Fruit fly (Drosophila melanogaster) whole organism, embryonic: ENCODE measurements around the gene djl.

Source experiments
- CG10654 ChIP-seq: fragments of 200-800 bp; sonication (Bioruptor generic); optimal IDR thresholded peaks from 2 replicates; lab custom pipeline; 2016; ENCODE audit warnings: missing biosample characterization, missing genetic modification characterization
- CG13287 ChIP-seq: fragments of 200-800 bp; sonication (Bioruptor generic); IDR thresholded peaks from 2 replicates; pipeline ENCODE4 v1.3.6; 2022; ENCODE audit warnings: missing biosample characterization, missing genetic modification characterization; ENCODE audit not compliant: partially characterized antibody
- CG13424 ChIP-seq: fragments of 200-800 bp; sonication (Bioruptor generic); optimal IDR thresholded peaks from 2 replicates; lab custom pipeline; 2019; ENCODE audit warnings: missing biosample characterization, mild to moderate bottlenecking, missing genetic modification characterization, moderate library complexity
- CG13775 ChIP-seq: fragments of 200-800 bp; sonication (Bioruptor generic); optimal IDR thresholded peaks from 3 replicates; lab custom pipeline; 2017; ENCODE audit warnings: missing biosample characterization, mild to moderate bottlenecking, missing genetic modification characterization
- CG15073 ChIP-seq: fragments of 200-800 bp; sonication (Bioruptor generic); optimal IDR thresholded peaks from 2 replicates; lab custom pipeline; 2016; ENCODE audit warnings: missing biosample characterization, missing genetic modification characterization
- CG1529 ChIP-seq: fragments of 200-800 bp; sonication (Bioruptor generic); optimal IDR thresholded peaks from 3 replicates; lab custom pipeline; 2018; ENCODE audit warnings: missing biosample characterization, missing genetic modification characterization
- CG15514 ChIP-seq: fragments of 200-800 bp; sonication (Bioruptor generic); optimal IDR thresholded peaks from 3 replicates; lab custom pipeline; 2017; ENCODE audit warnings: missing biosample characterization, missing genetic modification characterization, mild to moderate bottlenecking, moderate library complexity, missing genetic modification reagents
- CG15696 ChIP-seq: fragments of 200-800 bp; sonication (Bioruptor generic); optimal IDR thresholded peaks from 2 replicates; lab custom pipeline; 2019; ENCODE audit warnings: missing biosample characterization, mild to moderate bottlenecking, missing genetic modification characterization, moderate library complexity
- CG17328 ChIP-seq: fragments of 200-800 bp; sonication (Bioruptor generic); IDR thresholded peaks from 2 replicates; pipeline ENCODE4 v1.3.6; 2022; ENCODE audit warnings: missing biosample characterization, missing genetic modification characterization
- CG17829 ChIP-seq: fragments of 200-800 bp; optimal IDR thresholded peaks from 2 replicates; lab custom pipeline; 2019; ENCODE audit warnings: missing biosample characterization, mild to moderate bottlenecking, missing genetic modification characterization, moderate library complexity
- CG30431 ChIP-seq: fragments of 200-800 bp; sonication (Bioruptor generic); optimal IDR thresholded peaks from 2 replicates; lab custom pipeline; 2017; ENCODE audit warnings: missing biosample characterization, missing genetic modification characterization
- CG4328 ChIP-seq: fragments of 200-800 bp; sonication (Bioruptor generic); optimal IDR thresholded peaks from 3 replicates; lab custom pipeline; 2017; ENCODE audit warnings: missing biosample characterization, missing genetic modification reagents, missing genetic modification characterization
- CG4404 ChIP-seq: fragments of 200-800 bp; sonication (Bioruptor generic); IDR thresholded peaks from 2 replicates; pipeline ENCODE4 v1.3.6; 2022; ENCODE audit warnings: missing biosample characterization, missing genetic modification characterization
- CG4730 ChIP-seq: fragments of 200-800 bp; sonication (Bioruptor generic); IDR thresholded peaks from 2 replicates; pipeline ENCODE4 v1.3.6; 2022; ENCODE audit warnings: missing biosample characterization, missing genetic modification characterization
- CG4854 ChIP-seq: fragments of 200-800 bp; sonication (Bioruptor generic); optimal IDR thresholded peaks from 2 replicates; lab custom pipeline; 2016; ENCODE audit warnings: missing biosample characterization, missing genetic modification characterization, inconsistent platforms
- CG6791 ChIP-seq: fragments of 200-800 bp; sonication (Bioruptor generic); IDR thresholded peaks from 3 replicates; pipeline ENCODE4 v1.3.6; 2022; ENCODE audit warnings: missing biosample characterization, missing genetic modification characterization; ENCODE audit not compliant: partially characterized antibody
- CG7963 ChIP-seq: fragments of 200-800 bp; sonication (Bioruptor generic); IDR thresholded peaks from 3 replicates; pipeline ENCODE4 v1.3.6; 2022; ENCODE audit warnings: missing biosample characterization, missing genetic modification characterization; ENCODE audit not compliant: partially characterized antibody
- CG8478 ChIP-seq: fragments of >200 bp; optimal IDR thresholded peaks from 2 replicates; lab custom pipeline; 2018
- CG9215 ChIP-seq: fragments of 200-800 bp; sonication (Bioruptor generic); IDR thresholded peaks from 2 replicates; pipeline ENCODE4 v1.3.6; 2022; ENCODE audit warnings: missing biosample characterization, missing genetic modification characterization
- CHES-1-like ChIP-seq: fragments of 200-800 bp; sonication (Bioruptor generic); optimal IDR thresholded peaks from 2 replicates; lab custom pipeline; 2016; ENCODE audit warnings: missing biosample characterization, missing genetic modification characterization
- Camta ChIP-seq: fragments of 200-800 bp; sonication (Bioruptor generic); optimal IDR thresholded peaks from 2 replicates; lab custom pipeline; 2016; ENCODE audit warnings: missing biosample characterization, missing genetic modification characterization
- Deaf1 ChIP-seq: fragments of 200-800 bp; optimal IDR thresholded peaks from 3 replicates; lab custom pipeline; 2019; ENCODE audit warnings: missing biosample characterization, mild to moderate bottlenecking, missing genetic modification characterization, moderate library complexity
- Elba2 ChIP-seq: fragments of 200-800 bp; sonication (Bioruptor generic); optimal IDR thresholded peaks from 3 replicates; lab custom pipeline; 2016; ENCODE audit warnings: missing biosample characterization, missing genetic modification characterization
- HLH3B ChIP-seq: fragments of 200-800 bp; sonication (Bioruptor generic); IDR thresholded peaks from 2 replicates; pipeline ENCODE4 v1.3.6; 2022; ENCODE audit warnings: missing biosample characterization, missing genetic modification characterization
- Hmx ChIP-seq: fragments of 200-800 bp; sonication (Bioruptor generic); optimal IDR thresholded peaks from 2 replicates; lab custom pipeline; 2016; ENCODE audit warnings: missing biosample characterization, missing genetic modification characterization
- Kr ChIP-seq: fragments of 200-800 bp; sonication (Bioruptor generic); optimal IDR thresholded peaks from 2 replicates; lab custom pipeline; 2017; ENCODE audit warnings: missing biosample characterization, mild to moderate bottlenecking, missing genetic modification characterization
- Lim3 ChIP-seq: fragments of 200-800 bp; sonication (Bioruptor generic); IDR thresholded peaks from 2 replicates; pipeline ENCODE4 v1.3.6; 2022; ENCODE audit warnings: missing biosample characterization, missing genetic modification characterization
- MESR4 ChIP-seq: fragments of 200-800 bp; sonication (Bioruptor generic); optimal IDR thresholded peaks from 2 replicates; lab custom pipeline; 2018; ENCODE audit warnings: missing biosample characterization, mild to moderate bottlenecking, missing genetic modification characterization, moderate library complexity
- Ssrp ChIP-seq: fragments of 200-800 bp; sonication (Bioruptor generic); optimal IDR thresholded peaks from 2 replicates; lab custom pipeline; 2018; ENCODE audit warnings: missing biosample characterization, mild to moderate bottlenecking, missing genetic modification characterization, moderate library complexity
- Taf1 ChIP-seq: fragments of 200-800 bp; sonication (Bioruptor generic); IDR thresholded peaks from 2 replicates; pipeline ENCODE4 v1.3.6; 2022; ENCODE audit warnings: missing biosample characterization, missing genetic modification characterization
- YL-1 ChIP-seq: fragments of 200-800 bp; sonication (Bioruptor generic); optimal IDR thresholded peaks from 3 replicates; lab custom pipeline; 2017; ENCODE audit warnings: missing biosample characterization, mild to moderate bottlenecking, missing genetic modification characterization
- al ChIP-seq: fragments of 200-800 bp; sonication (Bioruptor generic); IDR thresholded peaks from 2 replicates; pipeline ENCODE4 v1.3.6; 2022; ENCODE audit warnings: missing biosample characterization, missing genetic modification characterization
- bsh ChIP-seq, 2 experiments: fragments of 200-800 bp; sonication (Bioruptor generic); optimal IDR thresholded peaks; 2 replicates each; lab custom pipeline; 2017 to 2018; ENCODE audit warnings: mild to moderate bottlenecking in 2 of 2, missing biosample characterization in 2 of 2, missing genetic modification characterization in 2 of 2, moderate library complexity in 1 of 2
- croc ChIP-seq: fragments of 200-800 bp; sonication (Bioruptor generic); conservative IDR thresholded peaks from 3 replicates; pipeline ENCODE4 v1.3.6; 2022; ENCODE audit warnings: missing biosample characterization, missing genetic modification characterization
- da ChIP-seq: fragments of 200-800 bp; sonication (Bioruptor generic); optimal IDR thresholded peaks from 2 replicates; lab custom pipeline; 2016; ENCODE audit warnings: missing biosample characterization, missing genetic modification characterization
- emc ChIP-seq: fragments of 200-800 bp; sonication (Bioruptor generic); optimal IDR thresholded peaks from 2 replicates; lab custom pipeline; 2016; ENCODE audit warnings: missing biosample characterization, missing genetic modification characterization
- ewg ChIP-seq: fragments of 200-800 bp; sonication (Bioruptor generic); optimal IDR thresholded peaks from 3 replicates; lab custom pipeline; 2017; ENCODE audit warnings: mild to moderate bottlenecking, missing biosample characterization, missing genetic modification reagents, missing genetic modification characterization
- fru ChIP-seq: fragments of >200 bp; optimal IDR thresholded peaks from 2 replicates; lab custom pipeline; 2017
- gsb ChIP-seq: fragments of 200-800 bp; sonication (Bioruptor generic); IDR thresholded peaks from 2 replicates; pipeline ENCODE4 v1.3.6; 2022; ENCODE audit warnings: missing biosample characterization, missing genetic modification characterization
- ham ChIP-seq: fragments of 200-800 bp; sonication (Bioruptor generic); IDR thresholded peaks from 2 replicates; pipeline ENCODE4 v1.3.6; 2022; ENCODE audit warnings: missing biosample characterization, missing genetic modification characterization
- hbn ChIP-seq: fragments of 200-800 bp; sonication (Bioruptor generic); IDR thresholded peaks from 2 replicates; pipeline ENCODE4 v1.3.6; 2022; ENCODE audit warnings: missing biosample characterization, missing genetic modification characterization; ENCODE audit not compliant: partially characterized antibody
- kni ChIP-seq: fragments of 200-800 bp; sonication (Bioruptor generic); optimal IDR thresholded peaks from 3 replicates; lab custom pipeline; 2017; ENCODE audit warnings: mild to moderate bottlenecking, missing biosample characterization, missing genetic modification reagents, missing genetic modification characterization
- mirr ChIP-seq: fragments of 200-800 bp; sonication (Bioruptor generic); optimal IDR thresholded peaks from 3 replicates; lab custom pipeline; 2018; ENCODE audit warnings: missing biosample characterization, mild to moderate bottlenecking, missing genetic modification characterization
- mld ChIP-seq: fragments of 200-800 bp; sonication (Bioruptor generic); IDR thresholded peaks from 3 replicates; pipeline ENCODE4 v1.3.6; 2022; ENCODE audit warnings: missing biosample characterization, missing genetic modification characterization; ENCODE audit not compliant: partially characterized antibody
- odd ChIP-seq: fragments of 200-800 bp; sonication (Bioruptor generic); optimal IDR thresholded peaks from 2 replicates; lab custom pipeline; 2017; ENCODE audit warnings: missing biosample characterization, mild to moderate bottlenecking, missing genetic modification characterization
- onecut ChIP-seq: fragments of 200-800 bp; sonication (Bioruptor generic); IDR thresholded peaks from 2 replicates; pipeline ENCODE4 v1.3.6; 2022; ENCODE audit warnings: missing biosample characterization, missing genetic modification characterization
- peb ChIP-seq: fragments of 200-800 bp; sonication (Bioruptor generic); IDR thresholded peaks from 2 replicates; pipeline ENCODE4 v1.3.6; 2022; ENCODE audit warnings: missing biosample characterization, missing genetic modification characterization
- pho ChIP-seq: fragments of 200-800 bp; sonication (Bioruptor generic); optimal IDR thresholded peaks from 2 replicates; lab custom pipeline; 2016; ENCODE audit warnings: missing biosample characterization, missing genetic modification characterization
- pnt ChIP-seq: fragments of 200-800 bp; sonication (Bioruptor generic); optimal IDR thresholded peaks from 3 replicates; lab custom pipeline; 2016; ENCODE audit warnings: missing biosample characterization, missing genetic modification characterization
- sqz ChIP-seq: fragments of 200-800 bp; sonication (Bioruptor generic); optimal IDR thresholded peaks from 3 replicates; lab custom pipeline; 2018; ENCODE audit warnings: missing biosample characterization, mild to moderate bottlenecking, missing genetic modification characterization
- tap ChIP-seq: fragments of 200-800 bp; optimal IDR thresholded peaks from 3 replicates; lab custom pipeline; 2019; ENCODE audit warnings: missing biosample characterization, mild to moderate bottlenecking, missing genetic modification characterization, moderate library complexity

djl gene

DNA sequence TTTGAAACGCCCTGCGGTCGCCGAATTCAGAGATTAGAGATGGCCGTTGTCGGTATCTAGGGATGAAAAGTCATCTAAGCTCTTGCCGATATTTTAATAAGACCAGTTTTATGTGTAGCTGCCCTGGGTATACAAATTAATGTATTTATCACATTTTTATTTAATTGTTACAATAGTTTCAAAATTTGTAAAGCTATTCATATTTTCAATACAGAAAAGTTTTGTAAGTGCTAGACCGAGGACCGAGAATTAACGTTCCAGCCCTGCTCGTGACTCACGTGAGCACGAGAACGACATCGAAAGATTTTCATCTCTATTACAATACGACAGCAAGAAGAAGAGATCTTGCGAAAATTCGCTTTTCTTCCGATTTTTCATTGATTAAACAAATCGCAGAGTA lies 6.5 kb downstream of the djl start, which contains the start of the genes CG1105 and CG1965 (continued):
- TF ChIP-seq CG6791 (GFP tag; lab: Robert Waterston, UW) = peak; percentile 94
- 0 out of 2 replicates have a peak, but pooled peaks have one; percentile 28 for TF ChIP-seq ham (GFP tag; lab: Robert Waterston, UW)
- TF ChIP-seq pnt (GFP tag; lab: Kevin White, UChicago) = peak; percentile 94
- peak; percentile 60 for TF ChIP-seq odd (GFP tag; lab: Kevin White, UChicago)
- peak; percentile 93 for TF ChIP-seq CG10654 (GFP tag; lab: Kevin White, UChicago)
- TF ChIP-seq bsh (GFP tag; optimal IDR thresholded peaks at IDR 0.05; lab: Kevin White, UChicago) = peak in 1 of 2 experiments; percentile 91
- TF ChIP-seq peb (GFP tag; lab: Robert Waterston, UW) = peak; percentile 90
- TF ChIP-seq CG4854 (GFP tag; lab: Kevin White, UChicago) = peak; percentile 89
- peak; percentile 93 for TF ChIP-seq CHES-1-like (GFP tag; lab: Kevin White, UChicago)
- TF ChIP-seq Elba2 = peak; percentile 87
- peak; percentile 40; the same call in 1 of the 2 replicates for TF ChIP-seq Lim3 (GFP tag; lab: Robert Waterston, UW)
- TF ChIP-seq MESR4 (GFP tag; lab: Kevin White, UChicago) = no peak
- peak; percentile 96 for TF ChIP-seq CG15696
- TF ChIP-seq CG13287 (GFP tag; lab: Robert Waterston, UW) = peak; percentile 100
- peak; percentile 51 for TF ChIP-seq CG15073 (GFP tag; lab: Kevin White, UChicago)
- peak; percentile 46 for TF ChIP-seq kni (GFP tag; lab: Kevin White, UChicago)
- TF ChIP-seq CG4730 = peak; percentile 90
- TF ChIP-seq Camta (GFP tag; lab: Kevin White, UChicago) = peak; percentile 88
- peak; percentile 77 for TF ChIP-seq CG1529 (GFP tag; lab: Kevin White, UChicago)
- TF ChIP-seq CG30431 (GFP tag; lab: Kevin White, UChicago) = peak; percentile 83
- peak; percentile 95 for TF ChIP-seq pho
- peak; percentile 75 for TF ChIP-seq Deaf1 (tag; lab: Kevin White, UChicago)
- no peak for TF ChIP-seq Kr (GFP tag; lab: Kevin White, UChicago)
- TF ChIP-seq da = peak; percentile 84
- peak; percentile 74 for TF ChIP-seq CG4328 (GFP tag; lab: Kevin White, UChicago)
- peak; percentile 93 for TF ChIP-seq croc (GFP tag; lab: Robert Waterston, UW)
- peak; percentile 95 for TF ChIP-seq CG17829 (tag; lab: Kevin White, UChicago)
- TF ChIP-seq CG4404 (GFP tag; lab: Robert Waterston, UW) = peak; percentile 97
- no peak for TF ChIP-seq fru
- TF ChIP-seq YL-1 (GFP tag; lab: Kevin White, UChicago) = peak; percentile 86
- TF ChIP-seq CG9215 (GFP tag; lab: Robert Waterston, UW) = peak; percentile 94
- TF ChIP-seq gsb (GFP tag; lab: Robert Waterston, UW) = peak; percentile 83
- TF ChIP-seq HLH3B (GFP tag; lab: Robert Waterston, UW) = peak; percentile 90
- no peak for TF ChIP-seq sqz (GFP tag; lab: Kevin White, UChicago)
- peak; percentile 82 for TF ChIP-seq onecut (GFP tag; lab: Robert Waterston, UW)
- peak; percentile 94 for TF ChIP-seq CG13424 (tag; lab: Kevin White, UChicago)
- peak; percentile 85 for TF ChIP-seq emc (GFP tag; lab: Kevin White, UChicago)
- TF ChIP-seq CG17328 (GFP tag; lab: Robert Waterston, UW) = peak; percentile 91
- TF ChIP-seq mld (GFP tag; lab: Robert Waterston, UW) = peak; percentile 88
- TF ChIP-seq al (GFP tag; lab: Robert Waterston, UW) = peak; percentile 92
- peak; percentile 83 for TF ChIP-seq Taf1
- peak; percentile 99 for TF ChIP-seq hbn (GFP tag; lab: Robert Waterston, UW)
- peak; percentile 94 for TF ChIP-seq Ssrp (tag; lab: Kevin White, UChicago)
- peak; percentile 79 for TF ChIP-seq ewg (GFP tag; lab: Kevin White, UChicago)
- peak; percentile 91 for TF ChIP-seq CG7963
- TF ChIP-seq Hmx (GFP tag; lab: Kevin White, UChicago) = peak; percentile 85
- TF ChIP-seq CG8478 (lab: Kevin White, UChicago) = no peak
- TF ChIP-seq CG15514 (GFP tag; lab: Kevin White, UChicago) = peak; percentile 91
- peak; percentile 95 for TF ChIP-seq CG13775 (GFP tag; lab: Kevin White, UChicago)
- no peak for TF ChIP-seq mirr (GFP tag; lab: Kevin White, UChicago)
- TF ChIP-seq tap (tag; lab: Kevin White, UChicago) = peak; percentile 78
